Fruit fly (Drosophila melanogaster): ENCODE measurements around the gene Osi10a.

The Osi10a gene

dm6 chr3R:6226997-6227562 lies 36.7 kb upstream of the Osi10a start, which contains the start of gene Osi5:
Osi5 (plus strand) TSS chr3R:6227512.
- TF ChIP-seq CG34367 (tag; optimal IDR thresholded peaks at IDR 0.05): no peak
- TF ChIP-seq CG8159 (tag; optimal IDR thresholded peaks at IDR 0.05): no peak
- no peak for TF ChIP-seq Pif1B (GFP tag; optimal IDR thresholded peaks at IDR 0.05)
- no peak for TF ChIP-seq Pif1A (GFP tag; optimal IDR thresholded peaks at IDR 0.05)
- TF ChIP-seq fd96Ca (GFP tag; IDR thresholded peaks at IDR 0.05): no peak
- no peak for TF ChIP-seq CG17806 (tag; optimal IDR thresholded peaks at IDR 0.05)
- no peak for TF ChIP-seq D1 (tag; optimal IDR thresholded peaks at IDR 0.05)
- no peak for TF ChIP-seq CG14655 (GFP tag; optimal IDR thresholded peaks at IDR 0.05)

- TF ChIP-seq CG15710 (tag; optimal IDR thresholded peaks at IDR 0.05) (no peak), CG13204 (GFP tag; optimal IDR thresholded peaks at IDR 0.05) (peak; percentile 46), CG12605 (GFP tag; IDR thresholded peaks at IDR 0.05) (no peak), CG8301 (tag; optimal IDR thresholded peaks at IDR 0.05) (peak; percentile 38), CG32121 (GFP tag; IDR thresholded peaks at IDR 0.05) (no peak), Ets98B (GFP tag; IDR thresholded peaks at IDR 0.05) (no peak), CG14655 (GFP tag; optimal IDR thresholded peaks at IDR 0.05) (peak; percentile 31), fd96Ca (GFP tag; IDR thresholded peaks at IDR 0.05) (no peak), Snoo (tag; optimal IDR thresholded peaks at IDR 0.05) (no peak), Pif1B (GFP tag; optimal IDR thresholded peaks at IDR 0.05) (no peak), CG8159 (tag; optimal IDR thresholded peaks at IDR 0.05) (no peak), Pif1A (GFP tag; optimal IDR thresholded peaks at IDR 0.05) (no peak)
Measured at dm6 chr3R:6229055-6229841, 34.5 kb upstream of the Osi10a start.

- TF ChIP-seq Pif1B (GFP tag; optimal IDR thresholded peaks at IDR 0.05) (no peak), CG13204 (GFP tag; optimal IDR thresholded peaks at IDR 0.05) (no peak), CG17806 (tag; optimal IDR thresholded peaks at IDR 0.05) (no peak), CG34367 (tag; optimal IDR thresholded peaks at IDR 0.05) (no peak), rn (GFP tag; IDR thresholded peaks at IDR 0.05) (no peak), Ets98B (GFP tag; IDR thresholded peaks at IDR 0.05) (no peak), CG9948 (tag; optimal IDR thresholded peaks at IDR 0.05) (no peak), gl (tag; optimal IDR thresholded peaks at IDR 0.05) (no peak), CG8301 (tag; optimal IDR thresholded peaks at IDR 0.05) (no peak), fd96Ca (GFP tag; IDR thresholded peaks at IDR 0.05) (no peak), CG8159 (tag; optimal IDR thresholded peaks at IDR 0.05) (no peak), CG32121 (GFP tag; IDR thresholded peaks at IDR 0.05) (no peak), EcR (GFP tag; optimal IDR thresholded peaks at IDR 0.05) (no peak)
Measured at dm6 chr3R:6230298-6230697, 33.5 kb upstream of the Osi10a start.

dm6 chr3R:6231391-6231790 lies 32.4 kb upstream of the Osi10a start:
- TF ChIP-seq CG14655 (GFP tag; optimal IDR thresholded peaks at IDR 0.05): no peak
- TF ChIP-seq rn (GFP tag; IDR thresholded peaks at IDR 0.05): no peak
- TF ChIP-seq CG17806 (tag; optimal IDR thresholded peaks at IDR 0.05): no peak

dm6 chr3R:6233104-6233503 lies 30.7 kb upstream of the Osi10a start:
- TF ChIP-seq CG15710 (tag; optimal IDR thresholded peaks at IDR 0.05): no peak
- no peak for TF ChIP-seq CG10348 (GFP tag; IDR thresholded peaks at IDR 0.05)
- TF ChIP-seq rn (GFP tag; IDR thresholded peaks at IDR 0.05): no peak
- no peak for TF ChIP-seq gl (tag; optimal IDR thresholded peaks at IDR 0.05)
- no peak for TF ChIP-seq Snoo (tag; optimal IDR thresholded peaks at IDR 0.05)
- no peak for TF ChIP-seq EcR (GFP tag; optimal IDR thresholded peaks at IDR 0.05)
- peak; percentile 29 for TF ChIP-seq CG8301 (tag; optimal IDR thresholded peaks at IDR 0.05)
- no peak for TF ChIP-seq CG17806 (tag; optimal IDR thresholded peaks at IDR 0.05)
- TF ChIP-seq CG32121 (GFP tag; IDR thresholded peaks at IDR 0.05): no peak
- no peak for TF ChIP-seq CG34367 (tag; optimal IDR thresholded peaks at IDR 0.05)
- no peak for TF ChIP-seq CG8159 (tag; optimal IDR thresholded peaks at IDR 0.05)
- peak; percentile 20 for TF ChIP-seq CG14655 (GFP tag; optimal IDR thresholded peaks at IDR 0.05)
- TF ChIP-seq Pif1A (GFP tag; optimal IDR thresholded peaks at IDR 0.05): no peak

- TF ChIP-seq CG13204 (GFP tag; optimal IDR thresholded peaks at IDR 0.05): no peak
- no peak for TF ChIP-seq rn (GFP tag; IDR thresholded peaks at IDR 0.05)
- no peak for TF ChIP-seq CG17806 (tag; optimal IDR thresholded peaks at IDR 0.05)
- TF ChIP-seq CG8159 (tag; optimal IDR thresholded peaks at IDR 0.05): no peak
- TF ChIP-seq Pif1B (GFP tag; optimal IDR thresholded peaks at IDR 0.05): no peak
- TF ChIP-seq fd96Ca (GFP tag; IDR thresholded peaks at IDR 0.05): no peak
- no peak for TF ChIP-seq Pif1A (GFP tag; optimal IDR thresholded peaks at IDR 0.05)
- TF ChIP-seq CG10348 (GFP tag; IDR thresholded peaks at IDR 0.05): no peak
- TF ChIP-seq CG4496 (GFP tag; IDR thresholded peaks at IDR 0.05): no peak
- no peak for TF ChIP-seq Snoo (tag; optimal IDR thresholded peaks at IDR 0.05)
- TF ChIP-seq CG8301 (tag; optimal IDR thresholded peaks at IDR 0.05): no peak
- no peak for TF ChIP-seq D1 (tag; optimal IDR thresholded peaks at IDR 0.05)
- TF ChIP-seq CG15710 (tag; optimal IDR thresholded peaks at IDR 0.05): no peak
- TF ChIP-seq Ets98B (GFP tag; IDR thresholded peaks at IDR 0.05): no peak
- no peak for TF ChIP-seq CG9948 (tag; optimal IDR thresholded peaks at IDR 0.05)
- TF ChIP-seq CG34367 (tag; optimal IDR thresholded peaks at IDR 0.05): no peak
- TF ChIP-seq CG32121 (GFP tag; IDR thresholded peaks at IDR 0.05): no peak
Measured at dm6 chr3R:6234189-6234758, 29.5 kb upstream of the Osi10a start, which contains the start of gene Osi6. Osi6 (plus strand) TSS chr3R:6234708.

All from whole organism, pupa.